Fruit fly (Drosophila melanogaster) whole organism, embryonic: Measurements from ENCODE around the gene se.

ENCODE experiments used
- Atf3 ChIP-seq: fragments of 200-800 bp; sonication (Bioruptor generic); optimal IDR thresholded peaks from 3 replicates; lab custom pipeline; 2016; ENCODE audit warnings: missing biosample characterization, missing genetic modification characterization
- Blimp-1 ChIP-seq: fragments of 200-800 bp; sonication (Bioruptor generic); optimal IDR thresholded peaks from 3 replicates; lab custom pipeline; 2018; ENCODE audit warnings: missing biosample characterization, missing genetic modification characterization, mild to moderate bottlenecking, moderate library complexity, missing genetic modification reagents
- CG10959 ChIP-seq: fragments of 200-800 bp; sonication (Bioruptor generic); IDR thresholded peaks from 2 replicates; pipeline ENCODE4 v1.3.6; 2022; ENCODE audit warnings: missing biosample characterization, missing genetic modification characterization
- CG11456 ChIP-seq: fragments of 200-800 bp; sonication (Bioruptor generic); IDR thresholded peaks from 3 replicates; pipeline ENCODE4 v1.3.6; 2022; ENCODE audit warnings: missing biosample characterization, missing genetic modification characterization
- CG1233 ChIP-seq: fragments of 200-800 bp; sonication (Bioruptor generic); optimal IDR thresholded peaks from 4 replicates; lab custom pipeline; 2018; ENCODE audit warnings: missing biosample characterization, mild to moderate bottlenecking, missing genetic modification characterization
- CG13624 ChIP-seq: fragments of 200-800 bp; sonication (Bioruptor generic); optimal IDR thresholded peaks from 2 replicates; lab custom pipeline; 2016; ENCODE audit warnings: missing biosample characterization, missing genetic modification characterization
- CG14965 ChIP-seq: fragments of 200-800 bp; sonication (Bioruptor generic); optimal IDR thresholded peaks from 2 replicates; lab custom pipeline; 2016; ENCODE audit warnings: missing biosample characterization, missing genetic modification characterization, borderline replicate concordance
- CG16813 ChIP-seq: fragments of 200-800 bp; sonication (Bioruptor generic); IDR thresholded peaks from 3 replicates; pipeline ENCODE4 v1.3.6; 2022; ENCODE audit warnings: missing biosample characterization, missing genetic modification characterization; ENCODE audit not compliant: partially characterized antibody
- CG18476 ChIP-seq: fragments of 200-800 bp; sonication (Bioruptor generic); optimal IDR thresholded peaks from 2 replicates; lab custom pipeline; 2016; ENCODE audit warnings: missing biosample characterization, mild to moderate bottlenecking, missing genetic modification characterization
- CG2712 ChIP-seq: fragments of 200-800 bp; optimal IDR thresholded peaks from 3 replicates; lab custom pipeline; 2019; ENCODE audit warnings: missing biosample characterization, mild to moderate bottlenecking, missing genetic modification characterization, moderate library complexity
- CG32772 ChIP-seq: fragments of 200-800 bp; sonication (Bioruptor generic); IDR thresholded peaks from 2 replicates; pipeline ENCODE4 v1.3.6; 2022; ENCODE audit warnings: missing biosample characterization, missing genetic modification characterization
- CG34422 ChIP-seq: fragments of 200-800 bp; sonication (Bioruptor generic); IDR thresholded peaks from 3 replicates; pipeline ENCODE4 v1.3.6; 2022; ENCODE audit warnings: missing biosample characterization, missing genetic modification characterization
- CG5180 ChIP-seq: fragments of 200-800 bp; sonication (Bioruptor generic); optimal IDR thresholded peaks from 3 replicates; lab custom pipeline; 2017; ENCODE audit warnings: missing biosample characterization, missing genetic modification characterization, mild to moderate bottlenecking, moderate library complexity, missing genetic modification reagents
- CG6765 ChIP-seq: fragments of 200-800 bp; sonication (Bioruptor generic); optimal IDR thresholded peaks from 3 replicates; lab custom pipeline; 2017; ENCODE audit warnings: missing biosample characterization, mild to moderate bottlenecking, missing genetic modification characterization
- CG6791 ChIP-seq: fragments of 200-800 bp; sonication (Bioruptor generic); IDR thresholded peaks from 3 replicates; pipeline ENCODE4 v1.3.6; 2022; ENCODE audit warnings: missing biosample characterization, missing genetic modification characterization; ENCODE audit not compliant: partially characterized antibody
- CG8089 ChIP-seq: fragments of 200-800 bp; sonication (Bioruptor generic); optimal IDR thresholded peaks from 3 replicates; lab custom pipeline; 2016; ENCODE audit warnings: missing biosample characterization, missing genetic modification characterization
- CHES-1-like ChIP-seq: fragments of 200-800 bp; sonication (Bioruptor generic); optimal IDR thresholded peaks from 2 replicates; lab custom pipeline; 2016; ENCODE audit warnings: missing biosample characterization, missing genetic modification characterization
- Deaf1 ChIP-seq: fragments of 200-800 bp; optimal IDR thresholded peaks from 3 replicates; lab custom pipeline; 2019; ENCODE audit warnings: missing biosample characterization, mild to moderate bottlenecking, missing genetic modification characterization, moderate library complexity
- E2f1 ChIP-seq: fragments of 200-800 bp; sonication (Bioruptor generic); IDR thresholded peaks from 2 replicates; pipeline ENCODE4 v1.3.6; 2022; ENCODE audit warnings: missing biosample characterization, missing genetic modification characterization
- Fer2 ChIP-seq: fragments of 200-800 bp; sonication (Bioruptor generic); optimal IDR thresholded peaks from 2 replicates; lab custom pipeline; 2018; ENCODE audit warnings: missing biosample characterization, mild to moderate bottlenecking, missing genetic modification characterization, moderate library complexity
- HHEX ChIP-seq: fragments of 200-800 bp; sonication (Bioruptor generic); optimal IDR thresholded peaks from 3 replicates; lab custom pipeline; 2017; ENCODE audit warnings: missing biosample characterization, mild to moderate bottlenecking, missing genetic modification characterization, missing genetic modification reagents
- HmgZ ChIP-seq: fragments of 200-800 bp; sonication (Bioruptor generic); optimal IDR thresholded peaks from 2 replicates; lab custom pipeline; 2018; ENCODE audit warnings: missing biosample characterization, mild to moderate bottlenecking, missing genetic modification characterization
- Lhr ChIP-seq: fragments of 200-800 bp; sonication (Bioruptor generic); optimal IDR thresholded peaks from 3 replicates; lab custom pipeline; 2017; ENCODE audit warnings: mild to moderate bottlenecking, missing biosample characterization, missing genetic modification reagents, missing genetic modification characterization
- MTF-1 ChIP-seq: fragments of 200-800 bp; sonication (Bioruptor generic); optimal IDR thresholded peaks from 2 replicates; lab custom pipeline; 2018; ENCODE audit warnings: missing biosample characterization, mild to moderate bottlenecking, missing genetic modification characterization, borderline replicate concordance
- Mad ChIP-seq: fragments of 200-800 bp; sonication (Bioruptor generic); optimal IDR thresholded peaks from 2 replicates; lab custom pipeline; 2016; ENCODE audit warnings: missing biosample characterization, missing genetic modification characterization
- Med ChIP-seq: fragments of 200-800 bp; sonication (Bioruptor generic); peaks from one replicate; lab custom pipeline; 2016; ENCODE audit warnings: missing biosample characterization, missing genetic modification characterization, mild to moderate bottlenecking, inconsistent platforms, moderate library complexity
- Nf-YC ChIP-seq: fragments of 200-800 bp; optimal IDR thresholded peaks from 3 replicates; lab custom pipeline; 2019; ENCODE audit warnings: missing biosample characterization, mild to moderate bottlenecking, missing genetic modification characterization, moderate library complexity
- NfI ChIP-seq: fragments of 200-800 bp; sonication (Bioruptor generic); optimal IDR thresholded peaks from 3 replicates; lab custom pipeline; 2018; ENCODE audit warnings: missing biosample characterization, mild to moderate bottlenecking, missing genetic modification characterization, moderate library complexity
- Pdp1 ChIP-seq, 2 experiments: fragments of 200-800 bp; sonication (Bioruptor generic); optimal IDR thresholded peaks; 3 replicates each; lab custom pipeline; 2016; ENCODE audit warnings: missing biosample characterization in 2 of 2, missing genetic modification characterization in 2 of 2, mild to moderate bottlenecking in 1 of 2, moderate library complexity in 1 of 2
- Poxn ChIP-seq: fragments of 200-800 bp; sonication (Bioruptor generic); IDR thresholded peaks from 2 replicates; pipeline ENCODE4 v1.3.6; 2022; ENCODE audit warnings: missing biosample characterization, missing genetic modification characterization
- Six4 ChIP-seq: fragments of 200-800 bp; sonication (Bioruptor generic); optimal IDR thresholded peaks from 2 replicates; lab custom pipeline; 2016; ENCODE audit warnings: missing biosample characterization, missing genetic modification characterization
- ash1 ChIP-seq: fragments of 200-800 bp; sonication (Bioruptor generic); optimal IDR thresholded peaks from 2 replicates; lab custom pipeline; 2018; ENCODE audit warnings: missing biosample characterization, mild to moderate bottlenecking, missing genetic modification characterization
- bigmax ChIP-seq: fragments of 200-800 bp; sonication (Bioruptor generic); optimal IDR thresholded peaks from 2 replicates; lab custom pipeline; 2018; ENCODE audit warnings: missing biosample characterization, mild to moderate bottlenecking, missing genetic modification characterization
- corto ChIP-seq: fragments of 200-800 bp; sonication (Bioruptor generic); optimal IDR thresholded peaks from 2 replicates; lab custom pipeline; 2016; ENCODE audit warnings: missing biosample characterization, mild to moderate bottlenecking, missing genetic modification characterization, moderate library complexity
- grau ChIP-seq: fragments of 200-800 bp; optimal IDR thresholded peaks from 3 replicates; lab custom pipeline; 2019; ENCODE audit warnings: missing biosample characterization, mild to moderate bottlenecking, missing genetic modification characterization, moderate library complexity
- grn ChIP-seq: fragments of 200-800 bp; sonication (Bioruptor generic); optimal IDR thresholded peaks from 3 replicates; lab custom pipeline; 2017; ENCODE audit warnings: missing biosample characterization, missing genetic modification characterization
- hbn ChIP-seq: fragments of 200-800 bp; sonication (Bioruptor generic); IDR thresholded peaks from 2 replicates; pipeline ENCODE4 v1.3.6; 2022; ENCODE audit warnings: missing biosample characterization, missing genetic modification characterization; ENCODE audit not compliant: partially characterized antibody
- hkb ChIP-seq, 2 experiments: fragments of 200-800 bp in 1 of 2; fragments of >200 bp in 1 of 2; sonication (Bioruptor generic) in 1 of 2; IDR thresholded peaks in 1 of 2; optimal IDR thresholded peaks in 1 of 2; 2 replicates each; pipeline versions ENCODE4 v1.3.6 to Lab custom; 2017 to 2022; ENCODE audit warnings: missing biosample characterization in 1 of 2, missing genetic modification characterization in 1 of 2
- inv ChIP-seq: fragments of 200-800 bp; sonication (Bioruptor generic); IDR thresholded peaks from 2 replicates; pipeline ENCODE4 v1.3.6; 2022; ENCODE audit warnings: missing biosample characterization, missing genetic modification characterization; ENCODE audit not compliant: partially characterized antibody
- psq ChIP-seq: fragments of 200-800 bp; sonication (Bioruptor generic); optimal IDR thresholded peaks from 2 replicates; lab custom pipeline; 2017; ENCODE audit warnings: missing biosample characterization, missing genetic modification characterization
- pum ChIP-seq: fragments of 200-800 bp; sonication (Bioruptor generic); optimal IDR thresholded peaks from 2 replicates; lab custom pipeline; 2016; ENCODE audit warnings: missing biosample characterization, missing genetic modification characterization
- sens ChIP-seq: fragments of 200-800 bp; sonication (Bioruptor generic); peaks from one replicate; lab custom pipeline; 2016; ENCODE audit warnings: missing biosample characterization, missing genetic modification characterization
- sug ChIP-seq: fragments of 200-800 bp; optimal IDR thresholded peaks from 2 replicates; lab custom pipeline; 2019; ENCODE audit warnings: missing biosample characterization, mild to moderate bottlenecking, missing genetic modification characterization, moderate library complexity
- tin ChIP-seq: fragments of 200-800 bp; sonication (Bioruptor generic); optimal IDR thresholded peaks from 3 replicates; lab custom pipeline; 2016; ENCODE audit warnings: missing biosample characterization, missing genetic modification characterization
- unc-4 ChIP-seq: fragments of 200-800 bp; sonication (Bioruptor generic); IDR thresholded peaks from 2 replicates; pipeline ENCODE4 v1.3.6; 2022; ENCODE audit warnings: missing biosample characterization, missing genetic modification characterization; ENCODE audit not compliant: partially characterized antibody
- zen ChIP-seq: fragments of 200-800 bp; sonication (Bioruptor generic); optimal IDR thresholded peaks from 3 replicates; lab custom pipeline; 2018; ENCODE audit warnings: missing biosample characterization, mild to moderate bottlenecking, missing genetic modification characterization, moderate library complexity
- zen2 ChIP-seq: fragments of 200-800 bp; sonication (Bioruptor generic); IDR thresholded peaks from 3 replicates; pipeline ENCODE4 v1.3.6; 2022; ENCODE audit warnings: missing biosample characterization, missing genetic modification characterization; ENCODE audit not compliant: partially characterized antibody
- zf30C ChIP-seq: fragments of 200-800 bp; sonication (Bioruptor generic); optimal IDR thresholded peaks from 3 replicates; lab custom pipeline; 2018; ENCODE audit warnings: missing biosample characterization, mild to moderate bottlenecking, missing genetic modification characterization

se gene

dm6 chr3L:8549183-8549890 is 29.0 kb downstream of the se start (continued):
- TF ChIP-seq pum (GFP tag; lab: Kevin White, UChicago) (peak; percentile 55), CG6765 (GFP tag; lab: Kevin White, UChicago) (no peak), unc-4 (GFP tag; lab: Robert Waterston, UW) (no peak), zen (tag; lab: Kevin White, UChicago) (peak; percentile 21), sug (tag; lab: Kevin White, UChicago) (no peak), grau (peak; percentile 59), Atf3 (GFP tag; lab: Kevin White, UChicago) (no peak), CG32772 (GFP tag; lab: Robert Waterston, UW) (no peak), CG10959 (no peak), hbn (GFP tag; lab: Robert Waterston, UW) (no peak), zen2 (GFP tag; lab: Robert Waterston, UW) (no peak), Pdp1 (GFP tag; optimal IDR thresholded peaks at IDR 0.05; lab: Kevin White, UChicago) (peak in 1 of 2 experiments; percentile 51), Six4 (GFP tag; lab: Kevin White, UChicago) (peak; percentile 10), Deaf1 (no peak), bigmax (GFP tag; lab: Kevin White, UChicago) (no peak), NfI (GFP tag; lab: Kevin White, UChicago) (peak; percentile 18), Fer2 (tag; lab: Kevin White, UChicago) (no peak), psq (no peak), tin (GFP tag; lab: Kevin White, UChicago) (peak; percentile 60), Blimp-1 (GFP tag; lab: Kevin White, UChicago) (peak; percentile 73), sens (GFP tag; lab: Kevin White, UChicago) (peak; percentile 95), E2f1 (GFP tag; lab: Robert Waterston, UW) (peak; percentile 26; the same call in 1 of the 2 replicates), CG8089 (GFP tag; lab: Kevin White, UChicago) (peak; percentile 36), CG14965 (no peak), Mad (no peak), Poxn (GFP tag; lab: Robert Waterston, UW) (no peak), CG34422 (no peak), HmgZ (no peak), CG18476 (peak; percentile 26), HHEX (GFP tag; lab: Kevin White, UChicago) (peak; percentile 17), CHES-1-like (GFP tag; lab: Kevin White, UChicago) (peak; percentile 20), corto (GFP tag; lab: Kevin White, UChicago) (no peak), CG1233 (GFP tag; lab: Kevin White, UChicago) (peak; percentile 26), grn (GFP tag; lab: Kevin White, UChicago) (no peak), MTF-1 (GFP tag; lab: Kevin White, UChicago) (no peak), CG11456 (GFP tag; lab: Robert Waterston, UW) (no peak), CG6791 (no peak), Med (GFP tag; lab: Kevin White, UChicago) (peak; percentile 93), CG5180 (GFP tag; lab: Kevin White, UChicago) (peak; percentile 38), CG2712 (peak; percentile 70), CG16813 (GFP tag; lab: Robert Waterston, UW) (no peak), zf30C (peak; percentile 79), Lhr (GFP tag; lab: Kevin White, UChicago) (peak; percentile 11), inv (GFP tag; lab: Robert Waterston, UW) (no peak), ash1 (GFP tag; lab: Kevin White, UChicago) (no peak), hkb (optimal IDR thresholded peaks at IDR 0.05; lab: Kevin White, UChicago) (no peak), hkb (GFP tag; IDR thresholded peaks at IDR 0.05; lab: Robert Waterston, UW) (peak; percentile 70), CG13624 (GFP tag; lab: Kevin White, UChicago) (peak; percentile 3), Nf-YC (tag; lab: Kevin White, UChicago) (peak; percentile 18)
